Fruit fly (Drosophila melanogaster): ENCODE results near the gene emb.

Gene emb

DNA sequence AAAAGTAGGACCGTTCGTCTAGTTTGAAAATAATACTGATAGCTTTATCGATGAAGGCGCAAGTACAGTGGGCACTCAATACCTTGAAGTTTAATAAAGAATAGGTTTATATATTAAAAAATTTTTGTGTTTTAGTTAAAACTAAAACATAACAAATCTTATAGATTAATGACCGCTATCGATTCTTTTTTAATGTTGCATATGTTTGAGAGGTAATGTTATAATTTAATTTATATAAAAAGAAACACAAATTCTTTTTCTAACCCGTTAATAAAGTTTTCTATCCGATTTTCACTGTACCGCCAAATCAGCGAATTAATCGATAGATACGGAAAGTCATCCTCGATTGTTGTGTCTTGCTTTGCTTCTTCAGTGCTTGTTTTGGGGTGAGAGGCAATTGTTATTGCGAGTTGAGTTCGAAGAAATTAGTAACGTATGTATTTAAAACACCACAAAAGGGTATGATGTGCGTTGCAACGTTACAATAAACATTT, 19.2 kb upstream of the emb start, which contains the start of the genes Dad1 and CG13384 (continued):
- TF ChIP-seq lab (GFP tag; optimal IDR thresholded peaks at IDR 0.05) (peak; percentile 95), CG2712 (tag; optimal IDR thresholded peaks at IDR 0.05) (peak; percentile 97), CG1647 (GFP tag; optimal IDR thresholded peaks at IDR 0.05) (peak; percentile 32), CG1792 (GFP tag; optimal IDR thresholded peaks at IDR 0.05) (no peak), Taf1 (GFP tag; IDR thresholded peaks at IDR 0.05) (peak; percentile 83), caup (GFP tag; optimal IDR thresholded peaks at IDR 0.05; ENCODE audit: severe bottlenecking) (peak; percentile 89), C15 (GFP tag; IDR thresholded peaks at IDR 0.05) (peak; percentile 68; the same call in 1 of the 3 replicates), CG10543 (GFP tag; optimal IDR thresholded peaks at IDR 0.05) (peak; percentile 95), knrl (GFP tag; IDR thresholded peaks at IDR 0.05; ENCODE audit: partially characterized antibody) (peak; percentile 62), CG8290 (GFP tag; optimal IDR thresholded peaks at IDR 0.05) (peak; percentile 76), CG8290 (tag; optimal IDR thresholded peaks at IDR 0.05) (peak in 1 of 2 experiments; percentile 36), GATAe (GFP tag; conservative IDR thresholded peaks at IDR 0.05) (peak; percentile 86), row (GFP tag; IDR thresholded peaks at IDR 0.05) (peak; percentile 99), run (tag; optimal IDR thresholded peaks at IDR 0.05) (peak; percentile 83), trh (GFP tag; optimal IDR thresholded peaks at IDR 0.05) (peak; percentile 78), CkIIα-i1 (GFP tag; IDR thresholded peaks at IDR 0.05) (no peak), ERR (GFP tag; optimal IDR thresholded peaks at IDR 0.05) (peak; percentile 13), CG14050 (GFP tag; IDR thresholded peaks at IDR 0.05) (peak; percentile 79), corto (GFP tag; optimal IDR thresholded peaks at IDR 0.05) (peak; percentile 86), CG8281 (tag; optimal IDR thresholded peaks at IDR 0.05) (peak; percentile 82), jing (GFP tag; optimal IDR thresholded peaks at IDR 0.05) (no peak), hth (optimal IDR thresholded peaks at IDR 0.05) (no peak), CG4404 (GFP tag; IDR thresholded peaks at IDR 0.05) (peak; percentile 91), CG17385 (GFP tag; optimal IDR thresholded peaks at IDR 0.05) (peak; percentile 92), stwl (tag; optimal IDR thresholded peaks at IDR 0.05) (peak; percentile 79), pzg (GFP tag; optimal IDR thresholded peaks at IDR 0.05) (peak; percentile 34), Elba2 (GFP tag; optimal IDR thresholded peaks at IDR 0.05) (peak; percentile 69), ash1 (GFP tag; optimal IDR thresholded peaks at IDR 0.05) (no peak), Sox102F (GFP tag; optimal IDR thresholded peaks at IDR 0.05) (peak; percentile 91), CG43689 (GFP tag; IDR thresholded peaks at IDR 0.05) (peak; percentile 72), Doc3 (GFP tag; IDR thresholded peaks at IDR 0.05; ENCODE audit: partially characterized antibody) (peak; percentile 32; the same call in 1 of the 3 replicates), cato (GFP tag; optimal IDR thresholded peaks at IDR 0.05; ENCODE audit: borderline replicate concordance) (peak; percentile 84), phol (tag; optimal IDR thresholded peaks at IDR 0.05) (peak; percentile 94), Sry-δ (GFP tag; optimal IDR thresholded peaks at IDR 0.05) (peak; percentile 49), CG4854 (GFP tag; optimal IDR thresholded peaks at IDR 0.05) (peak; percentile 75), Ada2b (GFP tag; IDR thresholded peaks at IDR 0.05) (peak; percentile 83), ind (GFP tag; optimal IDR thresholded peaks at IDR 0.05) (peak; percentile 92), BtbVII (GFP tag; optimal IDR thresholded peaks at IDR 0.05) (peak; percentile 89), gsb (GFP tag; IDR thresholded peaks at IDR 0.05) (peak; percentile 78), D (optimal IDR thresholded peaks at IDR 0.05) (no peak), D (GFP tag; optimal IDR thresholded peaks at IDR 0.05) (peak; percentile 81), Eip74EF (GFP tag; optimal IDR thresholded peaks at IDR 0.05) (peak in 1 of 2 experiments; percentile 92), Atf-2 (GFP tag; optimal IDR thresholded peaks at IDR 0.05) (peak; percentile 21), CG10366 (GFP tag; IDR thresholded peaks at IDR 0.05) (peak; percentile 87), CG30403 (GFP tag; optimal IDR thresholded peaks at IDR 0.05) (peak; percentile 96), pros (GFP tag; optimal IDR thresholded peaks at IDR 0.05) (peak; percentile 78), CG31388 (GFP tag; optimal IDR thresholded peaks at IDR 0.05) (peak; percentile 78), CG7271 (tag; optimal IDR thresholded peaks at IDR 0.05) (peak; percentile 82), bbx (GFP tag; IDR thresholded peaks at IDR 0.05; ENCODE audit: partially characterized antibody) (no peak; the same call in 1 of the 2 replicates), Dp (GFP tag; optimal IDR thresholded peaks at IDR 0.05) (peak; percentile 30)
